Worm (Caenorhabditis elegans) whole organism, L2 larva: ENCODE results near the gene sqt-2.

ENCODE experiments used
- C34F6.9 ChIP-seq: fragments of 150-350 bp; optimal IDR thresholded peaks from 2 replicates; lab custom pipeline; 2014; ENCODE audit warnings: missing biosample characterization, missing genetic modification characterization
- F13H6.1 ChIP-seq: sonication (generic microtip); optimal IDR thresholded peaks from 2 replicates; lab custom pipeline; 2016; ENCODE audit warnings: missing genetic modification characterization, missing compliant biosample characterization
- R02D3.7 ChIP-seq: fragments of 150-350 bp; optimal IDR thresholded peaks from 2 replicates; lab custom pipeline; 2014; ENCODE audit warnings: missing biosample characterization, missing genetic modification characterization
- Y55F3AM.14 ChIP-seq: fragments of 200-800 bp; sonication (Bioruptor generic); optimal IDR thresholded peaks from 2 replicates; lab custom pipeline; 2018; ENCODE audit warnings: mild to moderate bottlenecking, missing genetic modification characterization, missing compliant biosample characterization
- ZK546.5 ChIP-seq: sonication (generic microtip); optimal IDR thresholded peaks from 2 replicates; lab custom pipeline; 2017; ENCODE audit warnings: missing biosample characterization, missing genetic modification characterization
- aly-2 ChIP-seq: fragments of 150-350 bp; optimal IDR thresholded peaks from 2 replicates; lab custom pipeline; 2014; ENCODE audit warnings: missing biosample characterization, missing genetic modification characterization
- ama-1 ChIP-seq: fragments of 150-350 bp; optimal IDR thresholded peaks from 2 replicates; lab custom pipeline; 2018; ENCODE audit warnings: inconsistent platforms
- ceh-16 ChIP-seq: fragments of 150-350 bp; optimal IDR thresholded peaks from 2 replicates; lab custom pipeline; 2014; ENCODE audit warnings: missing biosample characterization, missing genetic modification characterization
- ceh-82 ChIP-seq: fragments of 150-350 bp; optimal IDR thresholded peaks from 2 replicates; lab custom pipeline; 2014; ENCODE audit warnings: missing biosample characterization, missing genetic modification characterization
- crh-2 ChIP-seq: sonication (generic microtip); optimal IDR thresholded peaks from 2 replicates; lab custom pipeline; 2017; ENCODE audit warnings: missing biosample characterization, missing genetic modification characterization
- dmd-4 ChIP-seq: sonication (generic microtip); optimal IDR thresholded peaks from 2 replicates; lab custom pipeline; 2017; ENCODE audit warnings: missing biosample characterization, missing genetic modification characterization
- egl-27 ChIP-seq: sonication (generic microtip); optimal IDR thresholded peaks from 3 replicates; lab custom pipeline; 2017; ENCODE audit warnings: missing biosample characterization, missing genetic modification reagents, missing genetic modification characterization
- elt-1 ChIP-seq: fragments of 150-350 bp; optimal IDR thresholded peaks from 2 replicates; lab custom pipeline; 2014; ENCODE audit warnings: missing biosample characterization, missing genetic modification characterization
- elt-3 ChIP-seq: sonication (generic microtip); optimal IDR thresholded peaks from 2 replicates; lab custom pipeline; 2017; ENCODE audit warnings: missing biosample characterization, missing genetic modification characterization
- fos-1 ChIP-seq: fragments of 150-350 bp; optimal IDR thresholded peaks from 2 replicates; lab custom pipeline; 2014; ENCODE audit warnings: missing biosample characterization, missing genetic modification characterization
- gmeb-1 ChIP-seq: fragments of 150-350 bp; optimal IDR thresholded peaks from 2 replicates; lab custom pipeline; 2014; ENCODE audit warnings: missing biosample characterization, missing genetic modification characterization
- lin-11 ChIP-seq: fragments of 150-350 bp; sonication (generic microtip); optimal IDR thresholded peaks from 2 replicates; lab custom pipeline; 2014; ENCODE audit warnings: missing biosample characterization, missing genetic modification characterization, inconsistent platforms, mixed read lengths
- lin-13 ChIP-seq: fragments of 150-350 bp; optimal IDR thresholded peaks from 2 replicates; lab custom pipeline; 2014; ENCODE audit warnings: missing biosample characterization, missing genetic modification reagents, missing genetic modification characterization
- lin-39 ChIP-seq: fragments of 150-350 bp; optimal IDR thresholded peaks from 2 replicates; lab custom pipeline; 2014; ENCODE audit warnings: missing biosample characterization, missing genetic modification reagents, missing genetic modification characterization
- lsy-2 ChIP-seq, 2 experiments: fragments of 150-350 bp in 1 of 2; sonication (generic microtip) in 1 of 2; optimal IDR thresholded peaks; 2 replicates each; lab custom pipeline; 2014 to 2017; ENCODE audit warnings: missing biosample characterization in 2 of 2, missing genetic modification characterization in 2 of 2
- mab-5 ChIP-seq: fragments of 150-350 bp; optimal IDR thresholded peaks from 2 replicates; lab custom pipeline; 2014; ENCODE audit warnings: missing biosample characterization, missing genetic modification characterization
- mdl-1 ChIP-seq, 2 experiments: fragments of 150-350 bp in 1 of 2; sonication (generic microtip) in 1 of 2; optimal IDR thresholded peaks; 2 replicates each; lab custom pipeline; 2017; ENCODE audit warnings: missing biosample characterization in 2 of 2, missing genetic modification characterization in 2 of 2
- nhr-11 ChIP-seq: fragments of 150-350 bp; optimal IDR thresholded peaks from 2 replicates; lab custom pipeline; 2014; ENCODE audit warnings: missing biosample characterization, missing genetic modification characterization
- nhr-12 ChIP-seq: fragments of 150-350 bp; optimal IDR thresholded peaks from 2 replicates; lab custom pipeline; 2014; ENCODE audit warnings: missing biosample characterization, missing genetic modification characterization
- nhr-129 ChIP-seq: fragments of 150-350 bp; optimal IDR thresholded peaks from 2 replicates; lab custom pipeline; 2014; ENCODE audit warnings: missing biosample characterization, missing genetic modification characterization
- nhr-21 ChIP-seq: fragments of 150-350 bp; optimal IDR thresholded peaks from 2 replicates; lab custom pipeline; 2014; ENCODE audit warnings: missing biosample characterization, missing genetic modification characterization
- nhr-23 ChIP-seq: fragments of 150-350 bp; optimal IDR thresholded peaks from 2 replicates; lab custom pipeline; 2014; ENCODE audit warnings: missing biosample characterization, missing genetic modification reagents, missing genetic modification characterization
- nhr-25 ChIP-seq: fragments of 150-350 bp; sonication (generic microtip); optimal IDR thresholded peaks from 3 replicates; lab custom pipeline; 2014; ENCODE audit warnings: missing biosample characterization, missing genetic modification characterization
- nhr-6 ChIP-seq: fragments of 150-350 bp; optimal IDR thresholded peaks from 2 replicates; lab custom pipeline; 2014; ENCODE audit warnings: missing biosample characterization, missing genetic modification characterization
- nhr-77 ChIP-seq: fragments of 150-350 bp; optimal IDR thresholded peaks from 2 replicates; lab custom pipeline; 2014; ENCODE audit warnings: missing biosample characterization, missing genetic modification characterization
- peb-1 ChIP-seq: fragments of 150-350 bp; optimal IDR thresholded peaks from 2 replicates; lab custom pipeline; 2014; ENCODE audit warnings: missing biosample characterization, missing genetic modification characterization
- sem-4 ChIP-seq: fragments of 150-350 bp; optimal IDR thresholded peaks from 2 replicates; lab custom pipeline; 2014; ENCODE audit warnings: missing biosample characterization, missing genetic modification reagents, missing genetic modification characterization
- skn-1 ChIP-seq: sonication (generic microtip); optimal IDR thresholded peaks from 2 replicates; lab custom pipeline; 2017; ENCODE audit warnings: missing biosample characterization, missing genetic modification characterization
- sma-9 ChIP-seq, 2 experiments: fragments of 150-350 bp in 1 of 2; sonication (generic microtip) in 1 of 2; optimal IDR thresholded peaks; 2 replicates each; lab custom pipeline; 2014 to 2016; ENCODE audit warnings: missing genetic modification characterization in 2 of 2, mild to moderate bottlenecking in 1 of 2, missing biosample characterization in 1 of 2, missing compliant biosample characterization in 1 of 2, missing genetic modification reagents in 1 of 2, moderate library complexity in 1 of 2
- snpc-4 ChIP-seq: fragments of 150-350 bp; optimal IDR thresholded peaks from 2 replicates; lab custom pipeline; 2014; ENCODE audit warnings: missing biosample characterization, missing genetic modification characterization
- unc-39 ChIP-seq: fragments of 150-350 bp; optimal IDR thresholded peaks from 2 replicates; lab custom pipeline; 2014; ENCODE audit warnings: missing biosample characterization, missing genetic modification characterization
- unc-62 ChIP-seq: fragments of 150-350 bp; optimal IDR thresholded peaks from 2 replicates; lab custom pipeline; 2014; ENCODE audit warnings: missing biosample characterization, missing genetic modification reagents, missing genetic modification characterization
- zag-1 ChIP-seq: fragments of 150-350 bp; optimal IDR thresholded peaks from 2 replicates; lab custom pipeline; 2014; ENCODE audit warnings: missing biosample characterization, missing genetic modification characterization
- ztf-1 ChIP-seq: fragments of 200-800 bp; sonication (Bioruptor generic); conservative IDR thresholded peaks from 2 replicates; pipeline ENCODE4 v1.3.6; 2022; ENCODE audit warnings: missing genetic modification characterization, missing compliant biosample characterization
- ztf-4 ChIP-seq: fragments of 150-350 bp; optimal IDR thresholded peaks from 2 replicates; lab custom pipeline; 2014; ENCODE audit warnings: missing biosample characterization, missing genetic modification characterization

The sqt-2 gene

DNA sequence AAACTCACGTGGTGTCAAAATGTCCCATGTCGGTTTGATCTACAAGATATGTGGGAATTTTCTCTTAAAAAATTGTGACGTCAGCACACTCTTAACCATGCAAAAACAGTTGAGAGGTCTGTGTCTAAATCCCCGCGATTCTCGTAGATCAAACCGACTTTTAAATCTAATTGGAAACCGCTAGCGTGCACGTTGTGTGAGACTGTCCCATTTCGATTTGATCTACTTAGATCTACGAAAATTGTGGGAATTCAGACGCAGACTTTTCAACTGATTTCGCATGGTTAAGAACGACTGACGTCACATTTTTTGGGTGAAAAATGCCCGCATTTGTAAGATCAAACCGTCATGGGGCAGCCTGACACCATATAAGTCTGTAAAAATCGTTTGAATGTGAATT lies 34.7 kb downstream of the sqt-2 start:
- TF ChIP-seq nhr-11 (tag; lab: Kevin White, UChicago) (no peak), mdl-1 (tag; optimal IDR thresholded peaks at IDR 0.05; lab: Kevin White, UChicago) (no peak), ama-1 (lab: Kevin White, UChicago) (no peak), lsy-2 (tag; optimal IDR thresholded peaks at IDR 0.05; lab: Kevin White, UChicago) (no peak), lin-39 (tag; lab: Kevin White, UChicago) (no peak), unc-39 (tag; lab: Kevin White, UChicago) (no peak), skn-1 (tag; lab: Kevin White, UChicago) (no peak), unc-62 (no peak)

DNA sequence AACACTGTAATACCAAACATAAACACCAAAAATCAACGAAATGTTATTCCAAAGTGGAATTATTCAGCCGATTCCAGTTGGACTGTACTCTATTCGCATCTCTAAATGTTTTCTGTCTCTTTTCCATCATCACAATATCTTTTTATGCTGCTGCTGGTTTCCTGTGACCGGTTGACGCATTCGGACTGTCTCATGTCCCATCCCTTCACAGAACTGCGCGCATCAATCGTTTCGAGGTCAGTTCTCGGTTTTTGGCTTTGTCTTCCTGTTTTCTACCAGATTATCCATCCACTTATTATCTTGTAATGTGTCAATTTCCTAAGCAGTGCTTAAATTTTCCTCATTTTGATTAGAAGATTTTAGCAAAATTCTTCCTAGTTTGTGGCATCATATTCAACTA lies 36.9 kb downstream of the sqt-2 start:
- TF ChIP-seq F13H6.1, result no peak
- TF ChIP-seq lin-13 (GFP tag; lab: Kevin White, UChicago), result no peak
- no peak for TF ChIP-seq skn-1 (tag; lab: Kevin White, UChicago)
- no peak for TF ChIP-seq elt-3 (tag; lab: Kevin White, UChicago)
- no peak for TF ChIP-seq ceh-82
- TF ChIP-seq dmd-4, result no peak
- TF ChIP-seq nhr-25 (tag; lab: Kevin White, UChicago), result peak; percentile 61
- no peak for TF ChIP-seq nhr-23 (tag; lab: Kevin White, UChicago)
- no peak for TF ChIP-seq aly-2 (tag; lab: Kevin White, UChicago)
- no peak for TF ChIP-seq zag-1 (tag; lab: Kevin White, UChicago)
- no peak for TF ChIP-seq nhr-11 (tag; lab: Kevin White, UChicago)
- TF ChIP-seq elt-1 (tag; lab: Kevin White, UChicago), result no peak
- TF ChIP-seq lin-39 (tag; lab: Kevin White, UChicago), result no peak
- TF ChIP-seq unc-39 (tag; lab: Kevin White, UChicago), result no peak
- TF ChIP-seq nhr-21 (tag; lab: Kevin White, UChicago), result peak; percentile 29
- no peak for TF ChIP-seq peb-1 (tag; lab: Kevin White, UChicago)
- peak; percentile 46 for TF ChIP-seq fos-1 (tag; lab: Kevin White, UChicago)
- peak; percentile 11 for TF ChIP-seq nhr-129 (tag; lab: Kevin White, UChicago)
- TF ChIP-seq, all 48 proteins: peak for 4

DNA sequence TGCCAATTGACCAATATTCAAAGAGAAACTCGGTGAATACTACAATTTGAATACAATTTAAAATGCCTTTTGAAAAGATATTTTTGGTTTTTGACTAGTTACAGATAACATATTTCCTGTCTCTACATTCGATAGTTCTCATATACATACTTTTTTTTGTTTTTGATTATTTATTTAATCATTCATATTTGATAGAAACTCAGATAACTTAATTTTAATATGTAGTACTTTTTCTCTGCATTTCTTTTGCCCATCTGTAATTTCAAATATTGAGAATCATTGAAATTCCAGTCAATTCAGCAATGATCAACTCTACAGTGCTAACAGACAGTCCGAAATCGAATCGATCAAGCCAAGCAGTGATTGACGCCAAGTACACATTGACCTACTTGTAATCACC lies 37.9 kb downstream of the sqt-2 start, which contains the start of gene C23H3.2:
TSS of gene C23H3.2 (plus strand) at position 301 of the 400 bp plus-strand sequence.
- TF ChIP-seq unc-39 (tag; lab: Kevin White, UChicago), result no peak
- no peak for TF ChIP-seq gmeb-1 (tag; lab: Kevin White, UChicago)
- TF ChIP-seq ZK546.5 (tag; lab: Kevin White, UChicago), result no peak
- no peak for TF ChIP-seq egl-27 (tag; lab: Kevin White, UChicago)
- TF ChIP-seq nhr-25 (tag; lab: Kevin White, UChicago), result no peak
- no peak for TF ChIP-seq R02D3.7
- no peak for TF ChIP-seq lin-13 (GFP tag; lab: Kevin White, UChicago)
- TF ChIP-seq sem-4 (tag; lab: Kevin White, UChicago), result no peak
- no peak for TF ChIP-seq zag-1 (tag; lab: Kevin White, UChicago)
- TF ChIP-seq skn-1 (tag; lab: Kevin White, UChicago), result no peak
- no peak for TF ChIP-seq unc-62
- no peak for TF ChIP-seq mab-5 (tag; lab: Kevin White, UChicago)
- no peak for TF ChIP-seq elt-3 (tag; lab: Kevin White, UChicago)
- no peak for TF ChIP-seq nhr-11 (tag; lab: Kevin White, UChicago)
- TF ChIP-seq nhr-12 (tag; lab: Kevin White, UChicago), result no peak
- no peak for TF ChIP-seq nhr-21 (tag; lab: Kevin White, UChicago)
- no peak for TF ChIP-seq fos-1 (tag; lab: Kevin White, UChicago)
- TF ChIP-seq, all 48 proteins: peak for 0

DNA sequence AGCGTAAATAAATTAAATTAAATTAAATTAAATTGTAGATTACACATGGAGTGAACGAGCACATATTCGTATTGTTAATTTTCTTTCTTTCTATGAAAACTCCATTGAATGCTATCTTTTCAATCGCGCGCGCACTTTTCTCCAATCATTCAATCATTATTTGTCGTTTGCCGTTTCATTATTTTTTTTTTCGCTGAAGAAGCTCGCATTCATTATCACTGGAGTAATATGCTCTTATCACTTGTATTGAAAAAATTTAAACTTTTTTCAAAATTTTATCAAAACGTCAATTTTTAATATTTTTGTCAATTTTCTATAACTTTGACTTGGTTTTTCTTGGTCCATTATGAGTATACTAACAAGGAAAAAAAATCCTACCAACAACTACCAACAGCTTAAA lies 42.4 kb downstream of the sqt-2 start:
- peak; percentile 76 for TF ChIP-seq fos-1 (tag; lab: Kevin White, UChicago)
- no peak for TF ChIP-seq dmd-4
- no peak for TF ChIP-seq C34F6.9 (tag; lab: Kevin White, UChicago)

DNA sequence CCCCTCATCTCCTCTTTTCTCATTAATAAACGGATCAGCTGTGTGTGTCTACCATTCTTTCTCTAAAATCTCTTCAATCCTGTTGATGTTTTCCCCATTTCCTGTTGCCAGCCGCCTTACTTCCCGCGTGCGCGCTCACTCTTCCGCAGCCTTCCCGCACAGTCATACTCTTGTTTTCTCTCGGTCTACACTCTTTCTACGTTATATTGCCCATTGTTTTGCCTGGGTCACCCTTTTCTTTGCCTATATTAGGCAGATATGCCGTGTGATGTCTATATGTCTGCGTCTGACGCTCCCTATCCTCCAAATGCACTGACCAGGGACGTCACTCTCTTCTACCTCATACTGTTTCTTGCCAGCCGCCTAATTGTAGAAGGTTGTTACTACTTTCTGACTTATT lies 43.2 kb downstream of the sqt-2 start:
- TF ChIP-seq lin-13 (GFP tag; lab: Kevin White, UChicago), result no peak
- no peak for TF ChIP-seq ceh-16
- TF ChIP-seq nhr-6, result no peak
- no peak for TF ChIP-seq dmd-4
- peak; percentile 41 for TF ChIP-seq F13H6.1
- no peak for TF ChIP-seq elt-3 (tag; lab: Kevin White, UChicago)
- no peak for TF ChIP-seq ama-1 (lab: Kevin White, UChicago)
- TF ChIP-seq mdl-1 (tag; optimal IDR thresholded peaks at IDR 0.05; lab: Kevin White, UChicago), result peak in 1 of 2 experiments; percentile 29
- TF ChIP-seq unc-39 (tag; lab: Kevin White, UChicago), result no peak
- TF ChIP-seq lin-39 (tag; lab: Kevin White, UChicago), result no peak
- peak; percentile 78 for TF ChIP-seq fos-1 (tag; lab: Kevin White, UChicago)
- TF ChIP-seq sma-9 (GFP tag; optimal IDR thresholded peaks at IDR 0.05; lab: Kevin White, UChicago), result no peak
- no peak for TF ChIP-seq sma-9 (tag; optimal IDR thresholded peaks at IDR 0.05; lab: Kevin White, UChicago)
- TF ChIP-seq nhr-25 (tag; lab: Kevin White, UChicago), result peak; percentile 73
- peak; percentile 68 for TF ChIP-seq sem-4 (tag; lab: Kevin White, UChicago)
- no peak for TF ChIP-seq unc-62
- no peak for TF ChIP-seq nhr-77
- TF ChIP-seq zag-1 (tag; lab: Kevin White, UChicago), result no peak
- TF ChIP-seq nhr-21 (tag; lab: Kevin White, UChicago), result peak; percentile 67
- TF ChIP-seq R02D3.7, result no peak
- no peak for TF ChIP-seq ZK546.5 (tag; lab: Kevin White, UChicago)
- TF ChIP-seq crh-2, result no peak
- TF ChIP-seq lin-11 (tag; lab: Kevin White, UChicago), result no peak
- TF ChIP-seq C34F6.9 (tag; lab: Kevin White, UChicago), result peak; percentile 29
- TF ChIP-seq ztf-4 (tag; lab: Kevin White, UChicago), result no peak
- no peak for TF ChIP-seq snpc-4 (tag; lab: Kevin White, UChicago)
- no peak for TF ChIP-seq nhr-12 (tag; lab: Kevin White, UChicago)
- peak; percentile 23 for TF ChIP-seq Y55F3AM.14 (GFP tag; lab: Kevin White, UChicago)
- TF ChIP-seq ztf-1, result no peak
- TF ChIP-seq nhr-23 (tag; lab: Kevin White, UChicago), result no peak
- no peak for TF ChIP-seq mab-5 (tag; lab: Kevin White, UChicago)
